Worm (Caenorhabditis elegans) whole organism, L1 larva: Measurements from ENCODE around the gene D1054.5.

ENCODE experiments used
- C04F5.9 ChIP-seq: sonication (generic microtip); optimal IDR thresholded peaks from 2 replicates; lab custom pipeline; 2016; ENCODE audit warnings: missing genetic modification characterization, missing compliant biosample characterization
- C16A3.4 ChIP-seq: fragments of 150-350 bp; optimal IDR thresholded peaks from 2 replicates; lab custom pipeline; 2014; ENCODE audit warnings: missing biosample characterization, missing genetic modification characterization
- F16B12.6 ChIP-seq: fragments of 150-350 bp; optimal IDR thresholded peaks from 2 replicates; lab custom pipeline; 2014; ENCODE audit warnings: missing biosample characterization, missing genetic modification characterization
- Y116A8C.19 ChIP-seq: sonication (generic microtip); optimal IDR thresholded peaks from 2 replicates; lab custom pipeline; 2016; ENCODE audit warnings: missing compliant biosample characterization, missing genetic modification characterization, borderline replicate concordance
- alr-1 ChIP-seq: fragments of 200-800 bp; sonication (Bioruptor generic); optimal IDR thresholded peaks from 2 replicates; lab custom pipeline; 2018; ENCODE audit warnings: borderline replicate concordance, mild to moderate bottlenecking, missing genetic modification characterization, missing compliant biosample characterization
- ceh-63 ChIP-seq: fragments of 200-800 bp; sonication (Bioruptor generic); optimal IDR thresholded peaks from 2 replicates; lab custom pipeline; 2018; ENCODE audit warnings: mild to moderate bottlenecking, missing genetic modification characterization, missing compliant biosample characterization
- ceh-8 ChIP-seq: fragments of 200-800 bp; sonication (Bioruptor generic); optimal IDR thresholded peaks from 2 replicates; lab custom pipeline; 2018; ENCODE audit warnings: mild to moderate bottlenecking, missing genetic modification characterization, moderate library complexity, missing compliant biosample characterization
- ceh-88 ChIP-seq: fragments of 200-800 bp; sonication (Bioruptor generic); IDR thresholded peaks from 2 replicates; pipeline ENCODE4 v1.3.6; 2022; ENCODE audit warnings: missing genetic modification characterization, missing compliant biosample characterization
- ceh-90 ChIP-seq: sonication (generic microtip); optimal IDR thresholded peaks from 2 replicates; lab custom pipeline; 2016; ENCODE audit warnings: missing genetic modification characterization, missing compliant biosample characterization
- ces-1 ChIP-seq: fragments of 150-350 bp; optimal IDR thresholded peaks from 2 replicates; lab custom pipeline; 2014; ENCODE audit warnings: missing biosample characterization, missing genetic modification reagents, missing genetic modification characterization
- dpl-1 ChIP-seq, 3 experiments: fragments of 150-350 bp in 2 of 3; sonication (generic microtip) in 1 of 3; optimal IDR thresholded peaks; 2 replicates each; lab custom pipeline; 2014 to 2017; ENCODE audit warnings: missing biosample characterization in 3 of 3, missing genetic modification characterization in 3 of 3, missing genetic modification reagents in 3 of 3
- dsc-1 ChIP-seq: sonication (generic microtip); optimal IDR thresholded peaks from 2 replicates; lab custom pipeline; 2016; ENCODE audit warnings: mild to moderate bottlenecking, missing genetic modification characterization, missing compliant biosample characterization
- efl-1 ChIP-seq, 4 experiments: fragments of 150-350 bp; optimal IDR thresholded peaks in 3 of 4; peaks in 1 of 4; 1 replicate in 1 of 4; 2 replicates in 3 of 4; lab custom pipeline; 2014; ENCODE audit warnings: missing biosample characterization in 2 of 4, missing genetic modification characterization in 2 of 4, missing genetic modification reagents in 2 of 4
- egl-27 ChIP-seq, 2 experiments: fragments of 150-350 bp in 1 of 2; sonication (generic microtip); optimal IDR thresholded peaks; 3 replicates each; lab custom pipeline; 2017 to 2018; ENCODE audit warnings: missing biosample characterization in 2 of 2, missing genetic modification characterization in 2 of 2, missing genetic modification reagents in 2 of 2
- elt-2 ChIP-seq: sonication (generic microtip); optimal IDR thresholded peaks from 2 replicates; lab custom pipeline; 2016; ENCODE audit warnings: missing genetic modification characterization, mild to moderate bottlenecking, inconsistent platforms, missing compliant biosample characterization, missing genetic modification reagents
- elt-3 ChIP-seq, 6 experiments: fragments of 150-350 bp in 1 of 6; sonication (generic microtip); optimal IDR thresholded peaks; 2 replicates each; lab custom pipeline; 2017 to 2018; ENCODE audit warnings: missing biosample characterization in 6 of 6, missing genetic modification characterization in 6 of 6, inconsistent platforms in 1 of 6
- fkh-10 ChIP-seq: sonication (generic microtip); optimal IDR thresholded peaks from 2 replicates; lab custom pipeline; 2017; ENCODE audit warnings: missing biosample characterization, missing genetic modification reagents, missing genetic modification characterization
- fkh-4 ChIP-seq: sonication (generic microtip); optimal IDR thresholded peaks from 2 replicates; lab custom pipeline; 2016; ENCODE audit warnings: missing compliant biosample characterization, missing genetic modification characterization, borderline replicate concordance
- fos-1 ChIP-seq: fragments of 150-350 bp; optimal IDR thresholded peaks from 2 replicates; lab custom pipeline; 2014; ENCODE audit warnings: missing biosample characterization, missing genetic modification characterization
- grh-1 ChIP-seq: fragments of 200-800 bp; sonication (Bioruptor generic); IDR thresholded peaks from 2 replicates; pipeline ENCODE4 v1.3.6; 2022; ENCODE audit warnings: missing genetic modification reagents, missing genetic modification characterization, missing compliant biosample characterization
- hlh-17 ChIP-seq: fragments of 200-800 bp; sonication (Bioruptor generic); optimal IDR thresholded peaks from 2 replicates; lab custom pipeline; 2018; ENCODE audit warnings: missing genetic modification characterization, mild to moderate bottlenecking, missing compliant biosample characterization, moderate library complexity, borderline replicate concordance
- hlh-4 ChIP-seq: sonication (generic microtip); optimal IDR thresholded peaks from 2 replicates; lab custom pipeline; 2016; ENCODE audit warnings: mild to moderate bottlenecking, missing genetic modification characterization, missing compliant biosample characterization
- irx-1 ChIP-seq: sonication (generic microtip); optimal IDR thresholded peaks from 2 replicates; lab custom pipeline; 2016; ENCODE audit warnings: missing genetic modification characterization, missing compliant biosample characterization
- isw-1 ChIP-seq: fragments of 200-800 bp; sonication (Bioruptor generic); IDR thresholded peaks from 2 replicates; pipeline ENCODE4 v1.3.6; 2022; ENCODE audit warnings: missing genetic modification characterization, missing compliant biosample characterization
- lin-14 ChIP-seq: fragments of 200-800 bp; sonication (Bioruptor generic); optimal IDR thresholded peaks from 2 replicates; lab custom pipeline; 2018; ENCODE audit warnings: mild to moderate bottlenecking, missing genetic modification characterization, moderate library complexity, missing compliant biosample characterization
- lin-15B ChIP-seq: fragments of 150-350 bp; sonication (generic microtip); optimal IDR thresholded peaks from 3 replicates; lab custom pipeline; 2014; ENCODE audit warnings: missing biosample characterization, missing genetic modification characterization
- lin-39 ChIP-seq: fragments of 150-350 bp; optimal IDR thresholded peaks from 2 replicates; lab custom pipeline; 2014; ENCODE audit warnings: missing biosample characterization, missing genetic modification reagents, missing genetic modification characterization
- mab-9 ChIP-seq: fragments of 200-800 bp; sonication (Bioruptor generic); IDR thresholded peaks from 2 replicates; pipeline ENCODE4 v1.3.6; 2022; ENCODE audit warnings: missing genetic modification reagents, missing genetic modification characterization, missing compliant biosample characterization
- mdl-1 ChIP-seq, 2 experiments: fragments of 150-350 bp; optimal IDR thresholded peaks; 2 replicates each; lab custom pipeline; 2014 to 2017; ENCODE audit warnings: missing biosample characterization in 2 of 2, missing genetic modification characterization in 2 of 2, inconsistent platforms in 1 of 2
- mef-2 ChIP-seq: fragments of 150-350 bp; optimal IDR thresholded peaks from 2 replicates; lab custom pipeline; 2014; ENCODE audit warnings: missing biosample characterization, missing genetic modification characterization
- nhr-11 ChIP-seq: fragments of 150-350 bp; optimal IDR thresholded peaks from 2 replicates; lab custom pipeline; 2014; ENCODE audit warnings: missing biosample characterization, missing genetic modification characterization
- nhr-12 ChIP-seq: sonication (generic microtip); optimal IDR thresholded peaks from 2 replicates; lab custom pipeline; 2017; ENCODE audit warnings: missing biosample characterization, missing genetic modification characterization
- nhr-19 ChIP-seq: fragments of 200-800 bp; sonication (Bioruptor generic); conservative IDR thresholded peaks from 2 replicates; pipeline ENCODE4 v1.3.6; 2022; ENCODE audit warnings: missing genetic modification characterization, missing compliant biosample characterization
- nhr-20 ChIP-seq: sonication (generic microtip); optimal IDR thresholded peaks from 2 replicates; lab custom pipeline; 2016; ENCODE audit warnings: mild to moderate bottlenecking, missing genetic modification characterization, missing compliant biosample characterization
- nhr-237 ChIP-seq: fragments of 150-350 bp; optimal IDR thresholded peaks from 2 replicates; lab custom pipeline; 2014; ENCODE audit warnings: missing biosample characterization, missing genetic modification characterization
- nhr-28 ChIP-seq: fragments of 150-350 bp; optimal IDR thresholded peaks from 2 replicates; lab custom pipeline; 2014; ENCODE audit warnings: missing biosample characterization, missing genetic modification characterization
- nhr-47 ChIP-seq: sonication (generic microtip); optimal IDR thresholded peaks from 2 replicates; lab custom pipeline; 2016; ENCODE audit warnings: mild to moderate bottlenecking, missing genetic modification characterization, moderate library complexity, missing compliant biosample characterization
- nhr-76 ChIP-seq: sonication (generic microtip); optimal IDR thresholded peaks from 2 replicates; lab custom pipeline; 2017; ENCODE audit warnings: missing biosample characterization, missing genetic modification characterization
- nhr-77 ChIP-seq: fragments of 150-350 bp; optimal IDR thresholded peaks from 2 replicates; lab custom pipeline; 2014; ENCODE audit warnings: missing biosample characterization, missing genetic modification characterization
- nhr-85 ChIP-seq: sonication (generic microtip); peaks from one replicate; lab custom pipeline; 2016; ENCODE audit warnings: missing genetic modification characterization, inconsistent platforms, missing compliant biosample characterization
- nhr-90 ChIP-seq: sonication (generic microtip); optimal IDR thresholded peaks from 2 replicates; lab custom pipeline; 2016; ENCODE audit warnings: mild to moderate bottlenecking, missing genetic modification characterization, missing compliant biosample characterization; ENCODE audit not compliant: poor library complexity
- pqm-1 ChIP-seq: sonication (generic microtip); optimal IDR thresholded peaks from 3 replicates; lab custom pipeline; 2017; ENCODE audit warnings: missing biosample characterization, missing genetic modification characterization
- skn-1 ChIP-seq: fragments of 150-350 bp; optimal IDR thresholded peaks from 2 replicates; lab custom pipeline; 2014; ENCODE audit warnings: missing biosample characterization, missing genetic modification characterization
- sup-37 ChIP-seq: fragments of 200-800 bp; sonication (Bioruptor generic); optimal IDR thresholded peaks from 2 replicates; lab custom pipeline; 2018; ENCODE audit warnings: mild to moderate bottlenecking, missing genetic modification characterization, missing compliant biosample characterization
- tbx-2 ChIP-seq: sonication (generic microtip); optimal IDR thresholded peaks from 2 replicates; lab custom pipeline; 2016; ENCODE audit warnings: missing genetic modification characterization, missing compliant biosample characterization
- unc-130 ChIP-seq: fragments of 150-350 bp; optimal IDR thresholded peaks from 2 replicates; lab custom pipeline; 2017; ENCODE audit warnings: missing biosample characterization, missing genetic modification characterization, inconsistent platforms
- unc-30 ChIP-seq: sonication (generic microtip); optimal IDR thresholded peaks from 2 replicates; lab custom pipeline; 2017; ENCODE audit warnings: missing biosample characterization, missing genetic modification characterization
- unc-86 ChIP-seq: sonication (generic microtip); optimal IDR thresholded peaks from 2 replicates; lab custom pipeline; 2016; ENCODE audit warnings: missing genetic modification characterization, missing compliant biosample characterization
- unc-98 ChIP-seq: fragments of 200-800 bp; sonication (Bioruptor generic); IDR thresholded peaks from 2 replicates; pipeline ENCODE4 v1.3.6; 2022; ENCODE audit warnings: missing genetic modification characterization, missing compliant biosample characterization
- vab-15 ChIP-seq: sonication (generic microtip); optimal IDR thresholded peaks from 2 replicates; lab custom pipeline; 2017; ENCODE audit warnings: missing genotype, mild to moderate bottlenecking, missing genetic modification characterization, missing compliant biosample characterization
- xbp-1 ChIP-seq: sonication (generic microtip); optimal IDR thresholded peaks from 2 replicates; lab custom pipeline; 2016; ENCODE audit warnings: missing genetic modification characterization, missing compliant biosample characterization

Gene D1054.5

ce11 chrV:10729456-10729904 lies 46.9 kb downstream of the D1054.5 start (continued):
- TF ChIP-seq nhr-90 (tag; lab: Kevin White, UChicago), result peak; percentile 50
- no peak for TF ChIP-seq mab-9 (GFP tag; lab: Robert Waterston, UW)
- no peak for TF ChIP-seq isw-1 (GFP tag; lab: Robert Waterston, UW)
- no peak for TF ChIP-seq nhr-237 (tag; lab: Kevin White, UChicago)
- no peak for TF ChIP-seq nhr-77
- TF ChIP-seq dpl-1 (GFP tag; optimal IDR thresholded peaks at IDR 0.05; lab: Kevin White, UChicago), result no peak
- TF ChIP-seq unc-98, result no peak
- no peak for TF ChIP-seq nhr-76 (tag; lab: Kevin White, UChicago)
- TF ChIP-seq irx-1 (tag; lab: Kevin White, UChicago), result no peak
- peak; percentile 92 for TF ChIP-seq elt-2
- peak; percentile 34 for TF ChIP-seq nhr-19 (GFP tag; lab: Robert Waterston, UW)
- TF ChIP-seq nhr-20, result peak; percentile 84
- TF ChIP-seq elt-3 (tag; optimal IDR thresholded peaks at IDR 0.05; lab: Kevin White, UChicago), result peak in 2 of 6 experiments; percentile 16 to 57
- no peak for TF ChIP-seq grh-1
- no peak for TF ChIP-seq hlh-4
- no peak for TF ChIP-seq ceh-8 (GFP tag; lab: Kevin White, UChicago)
- peak; percentile 47 for TF ChIP-seq nhr-47 (tag; lab: Kevin White, UChicago)
- TF ChIP-seq sup-37, result no peak
- no peak for TF ChIP-seq egl-27 (tag; optimal IDR thresholded peaks at IDR 0.05; lab: Kevin White, UChicago)
- TF ChIP-seq nhr-85 (tag; lab: Kevin White, UChicago), result peak; percentile 85
- TF ChIP-seq F16B12.6 (tag; lab: Kevin White, UChicago), result no peak
- TF ChIP-seq lin-15B, result no peak
- TF ChIP-seq hlh-17 (GFP tag; lab: Kevin White, UChicago), result no peak
- TF ChIP-seq ceh-63 (GFP tag; lab: Kevin White, UChicago), result no peak
- peak; percentile 12 for TF ChIP-seq C16A3.4
- TF ChIP-seq dsc-1, result no peak
- TF ChIP-seq lin-14 (GFP tag; lab: Kevin White, UChicago), result peak; percentile 69
- peak; percentile 12 for TF ChIP-seq skn-1 (tag; lab: Kevin White, UChicago)
- no peak for TF ChIP-seq Y116A8C.19
- TF ChIP-seq nhr-12 (tag; lab: Kevin White, UChicago), result no peak
- TF ChIP-seq ces-1 (GFP tag; lab: Kevin White, UChicago), result no peak
- no peak for TF ChIP-seq unc-130 (tag; lab: Kevin White, UChicago)
- no peak for TF ChIP-seq lin-39 (tag; lab: Kevin White, UChicago)
- TF ChIP-seq unc-30 (tag; lab: Kevin White, UChicago), result no peak
- TF ChIP-seq vab-15 (tag; lab: Kevin White, UChicago), result no peak
- TF ChIP-seq ceh-88 (GFP tag; lab: Robert Waterston, UW), result no peak

ce11 chrV:10727651-10728050 lies 48.7 kb downstream of the D1054.5 start:
- TF ChIP-seq C04F5.9 (tag; lab: Kevin White, UChicago) (no peak), elt-3 (tag; optimal IDR thresholded peaks at IDR 0.05; lab: Kevin White, UChicago) (no peak), fos-1 (tag; lab: Kevin White, UChicago) (no peak), C16A3.4 (peak; percentile 12), mdl-1 (tag; optimal IDR thresholded peaks at IDR 0.05; lab: Kevin White, UChicago) (peak in 1 of 2 experiments; percentile 8), grh-1 (no peak), unc-86 (tag; lab: Kevin White, UChicago) (no peak), efl-1 (optimal IDR thresholded peaks at IDR 0.05; lab: Kevin White, UChicago) (peak in 1 of 2 experiments; percentile 2), efl-1 (GFP tag; optimal IDR thresholded peaks at IDR 0.05 in 1 of 2; lab: Kevin White, UChicago) (peak in 1 of 2 experiments; percentile 76), F16B12.6 (tag; lab: Kevin White, UChicago) (no peak), unc-130 (tag; lab: Kevin White, UChicago) (peak; percentile 40), tbx-2 (tag; lab: Kevin White, UChicago) (peak; percentile 69), mef-2 (no peak), ceh-90 (tag; lab: Kevin White, UChicago) (no peak), fkh-10 (GFP tag; lab: Kevin White, UChicago) (no peak), nhr-12 (tag; lab: Kevin White, UChicago) (no peak), ceh-63 (GFP tag; lab: Kevin White, UChicago) (no peak), lin-39 (tag; lab: Kevin White, UChicago) (peak; percentile 92), xbp-1 (no peak), alr-1 (tag; lab: Kevin White, UChicago) (no peak), nhr-28 (tag; lab: Kevin White, UChicago) (no peak), nhr-11 (tag; lab: Kevin White, UChicago) (peak; percentile 45), unc-30 (tag; lab: Kevin White, UChicago) (no peak), nhr-19 (GFP tag; lab: Robert Waterston, UW) (peak; percentile 66), vab-15 (tag; lab: Kevin White, UChicago) (no peak), pqm-1 (tag; lab: Kevin White, UChicago) (no peak), fkh-4 (tag; lab: Kevin White, UChicago) (no peak), nhr-76 (tag; lab: Kevin White, UChicago) (no peak)
